Worm (Caenorhabditis elegans) whole organism, dauer: ENCODE results near the gene Y67D8C.9.
"Not testable (repeated sequence)": the region's sequence is repeated elsewhere in the genome, so short reads cannot be mapped to it uniquely, and the experiment has no call there.

Experiments
- unc-62 ChIP-seq: sonication (generic microtip); optimal IDR thresholded peaks from 2 replicates; lab custom pipeline; 2017; ENCODE audit warnings: missing biosample characterization, missing genetic modification reagents, missing genetic modification characterization

The Y67D8C.9 gene

ce11 chrIV:3069619-3070260 is 17.0 kb downstream of the Y67D8C.9 start, which contains the start of gene cpg-9:
Gene cpg-9 (minus strand): TSS chrIV:3070210.
- TF ChIP-seq unc-62 (GFP tag; lab: Kevin White, UChicago): no peak

DNA sequence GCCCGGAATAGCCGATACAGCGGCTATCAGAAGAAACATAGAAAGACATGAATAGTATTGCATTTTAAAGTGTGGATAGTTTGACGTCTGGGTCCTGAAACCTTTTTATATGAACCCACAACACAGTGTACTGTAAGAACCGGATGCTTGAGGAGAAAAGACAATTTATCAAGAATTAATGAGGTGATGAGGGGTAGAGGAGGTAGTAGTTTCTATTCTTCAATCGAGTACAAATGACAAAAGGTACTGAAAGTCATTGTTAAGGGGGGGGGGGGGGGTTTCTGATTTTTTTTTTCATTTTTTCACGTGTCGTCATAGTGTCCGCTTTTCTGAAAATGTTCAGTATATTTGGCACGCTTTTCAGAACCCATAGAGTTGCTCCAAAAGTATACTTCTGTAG is 19.9 kb downstream of the Y67D8C.9 start, which contains the start of gene Y67D8C.7:
TSS of gene Y67D8C.7 (minus strand) at position 101 of the 400 bp plus-strand sequence.
- no peak for TF ChIP-seq unc-62 (GFP tag; lab: Kevin White, UChicago)

- TF ChIP-seq unc-62 (GFP tag; lab: Kevin White, UChicago): no peak
Measured at ce11 chrIV:3062936-3063439, 23.7 kb downstream of the Y67D8C.9 start, which contains the start of gene Y67D8C.6. Gene Y67D8C.6 (minus strand): TSS chrIV:3063389.

DNA sequence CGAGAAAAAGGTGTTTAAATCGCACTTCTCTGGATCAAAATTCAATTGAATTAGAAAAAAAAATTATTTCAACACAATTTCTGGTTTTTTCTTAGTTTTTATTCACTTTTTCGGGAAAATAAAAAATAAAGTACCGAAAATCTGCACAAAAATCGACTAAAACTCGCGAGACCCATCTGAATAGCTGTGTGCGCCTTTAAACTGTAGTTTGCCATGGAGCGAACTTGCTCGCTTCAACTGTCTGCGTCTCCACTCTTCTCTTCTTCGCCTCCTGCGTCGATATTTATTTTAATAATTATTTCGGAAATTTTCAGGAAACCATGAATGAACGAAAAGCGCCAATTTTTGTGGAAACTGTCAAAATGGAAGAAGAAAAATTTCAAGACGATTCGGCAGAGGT is 30.9 kb downstream of the Y67D8C.9 start:
- TF ChIP-seq unc-62 (GFP tag; lab: Kevin White, UChicago): no peak

ce11 chrIV:3055320-3055719 is 31.4 kb downstream of the Y67D8C.9 start:
- no peak for TF ChIP-seq unc-62 (GFP tag; lab: Kevin White, UChicago)

ce11 chrIV:3053428-3053827 is 33.3 kb downstream of the Y67D8C.9 start, which contains the start of gene ivph-3:
Gene ivph-3 (plus strand): TSS chrIV:3053728.
- no peak for TF ChIP-seq unc-62 (GFP tag; lab: Kevin White, UChicago)

DNA sequence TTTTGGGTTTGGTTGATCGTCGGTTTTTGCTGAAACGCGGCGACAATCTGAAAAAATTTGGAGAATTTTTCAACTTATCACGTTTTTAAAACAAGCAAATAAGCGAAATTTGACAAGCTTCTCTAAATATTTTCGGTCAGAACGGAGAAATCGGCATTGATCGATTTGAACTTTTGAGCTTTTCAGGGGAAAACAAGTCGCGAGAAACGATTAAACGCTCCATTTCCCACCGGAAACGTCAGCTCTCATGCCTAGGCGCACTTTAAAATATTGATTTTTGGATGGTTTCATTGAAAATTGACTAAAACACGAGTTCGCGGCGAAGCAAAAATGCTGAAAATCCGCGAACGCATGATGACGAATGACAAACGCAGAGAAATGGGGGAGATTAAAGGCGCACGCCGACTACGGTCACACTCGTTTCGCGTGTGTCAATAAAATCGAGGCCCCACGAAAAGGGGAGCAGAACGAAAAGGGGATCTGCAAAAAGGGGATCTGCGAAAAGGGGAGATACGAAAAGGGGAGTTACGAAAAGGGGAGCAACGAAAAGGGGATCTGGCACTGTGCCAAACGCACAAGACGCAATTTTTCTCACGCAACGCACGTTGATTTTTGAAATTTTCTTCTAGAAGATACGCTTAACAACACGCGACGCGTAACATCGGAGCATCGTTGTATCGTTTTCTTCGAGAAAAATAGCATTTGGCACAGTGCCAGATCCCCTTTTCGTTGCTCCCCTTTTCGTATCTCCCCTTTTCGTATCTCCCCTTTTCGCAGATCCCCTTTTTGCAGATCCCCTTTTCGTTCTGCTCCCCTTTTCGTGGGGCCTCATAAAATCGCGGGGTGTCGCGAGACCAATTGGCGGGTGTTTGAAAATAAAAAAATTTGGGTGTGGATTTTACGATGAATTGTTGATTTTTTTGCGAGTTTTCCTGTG is 36.4 kb downstream of the Y67D8C.9 start, which contains the start of gene eel-1:
TSS of gene eel-1 (minus strand) at position 51 of the 937 bp plus-strand sequence.
- not testable (repeated sequence) for TF ChIP-seq unc-62 (GFP tag; lab: Kevin White, UChicago)

DNA sequence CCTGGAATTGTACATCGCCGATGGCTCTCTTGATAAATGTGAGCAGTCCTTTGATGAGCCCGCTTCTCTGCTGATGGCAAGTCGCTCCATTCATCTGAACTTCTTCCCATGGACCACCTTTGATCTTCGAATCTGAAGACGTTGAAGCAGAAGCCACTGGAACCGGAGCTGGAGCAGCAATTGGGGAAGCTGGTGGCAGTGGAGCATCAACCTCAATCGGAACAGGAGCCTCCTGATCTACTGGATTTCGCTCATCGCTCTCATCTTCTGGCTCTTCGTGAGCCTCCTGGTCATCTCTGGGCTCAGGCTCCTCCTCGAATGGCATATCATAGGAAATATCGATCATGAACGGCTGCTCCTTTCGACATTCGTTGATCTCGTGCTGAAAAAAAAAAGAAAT is 39.8 kb downstream of the Y67D8C.9 start:
- no peak for TF ChIP-seq unc-62 (GFP tag; lab: Kevin White, UChicago)

ce11 chrIV:3046009-3046408 is 40.7 kb downstream of the Y67D8C.9 start:
- TF ChIP-seq unc-62 (GFP tag; lab: Kevin White, UChicago): no peak

DNA sequence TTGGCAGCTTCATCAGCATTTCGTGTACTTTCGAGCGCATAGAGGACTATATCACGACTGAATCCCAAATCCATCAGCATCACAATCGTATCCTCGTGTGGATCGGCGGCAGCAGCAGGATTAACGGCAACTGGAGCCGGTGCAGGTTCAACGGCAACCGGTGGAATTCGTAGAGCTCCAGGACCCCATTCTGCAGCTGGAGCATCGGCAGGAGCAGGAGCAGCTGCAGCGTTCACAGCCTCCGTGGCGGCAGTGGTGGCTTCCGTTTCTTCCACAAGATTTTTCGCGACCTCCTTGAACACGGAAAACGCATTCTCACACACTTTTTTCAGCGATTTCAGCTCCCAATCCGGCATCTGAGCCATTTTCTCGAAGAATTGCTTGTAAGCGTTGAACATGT is 42.6 kb downstream of the Y67D8C.9 start:
- no peak for TF ChIP-seq unc-62 (GFP tag; lab: Kevin White, UChicago)

DNA sequence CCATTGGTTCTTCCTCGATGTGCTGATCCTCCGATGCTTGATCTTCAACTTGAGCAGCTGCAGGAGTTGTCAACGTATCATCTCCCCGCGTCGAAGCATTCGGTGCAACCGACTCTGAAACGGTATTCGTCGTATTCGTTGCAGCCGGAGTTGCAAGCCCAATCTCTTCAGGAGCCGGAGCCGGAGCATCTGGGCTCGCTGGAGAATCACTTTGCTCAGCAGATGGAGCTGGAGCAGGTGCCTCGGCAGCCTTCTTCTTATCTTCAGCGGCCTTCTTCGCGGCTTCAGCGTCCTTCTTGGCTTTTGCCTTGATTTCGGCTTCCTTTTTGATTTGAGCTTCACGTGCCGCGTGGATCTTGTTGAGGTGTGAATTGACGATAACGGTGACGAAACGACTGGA is 48.0 kb downstream of the Y67D8C.9 start:
- TF ChIP-seq unc-62 (GFP tag; lab: Kevin White, UChicago): no peak

- no peak for TF ChIP-seq unc-62 (GFP tag; lab: Kevin White, UChicago)
Measured at ce11 chrIV:3037932-3038331, 48.8 kb downstream of the Y67D8C.9 start.

ce11 chrIV:3035375-3035774 is 51.4 kb downstream of the Y67D8C.9 start:
- TF ChIP-seq unc-62 (GFP tag; lab: Kevin White, UChicago): no peak

DNA sequence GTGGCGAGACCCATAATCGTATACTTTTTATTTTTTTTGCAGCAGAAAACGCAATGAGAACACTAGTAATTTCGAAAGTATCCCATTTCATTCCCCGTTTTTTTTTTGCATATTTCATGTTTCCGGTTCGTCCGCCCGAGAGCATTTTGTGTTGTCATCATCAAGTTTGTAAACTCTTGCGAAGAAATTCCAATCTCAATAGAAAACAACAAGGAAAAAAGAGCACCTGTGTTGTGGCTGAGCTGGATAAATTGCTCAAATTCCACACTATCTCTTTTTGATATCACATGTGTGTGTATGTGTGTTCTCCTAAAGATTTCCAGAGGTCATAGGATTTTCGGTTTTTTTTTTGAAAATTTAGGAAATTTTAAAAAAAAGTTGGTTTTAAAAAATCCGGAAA is 54.7 kb downstream of the Y67D8C.9 start:
- TF ChIP-seq unc-62 (GFP tag; lab: Kevin White, UChicago): no peak

DNA sequence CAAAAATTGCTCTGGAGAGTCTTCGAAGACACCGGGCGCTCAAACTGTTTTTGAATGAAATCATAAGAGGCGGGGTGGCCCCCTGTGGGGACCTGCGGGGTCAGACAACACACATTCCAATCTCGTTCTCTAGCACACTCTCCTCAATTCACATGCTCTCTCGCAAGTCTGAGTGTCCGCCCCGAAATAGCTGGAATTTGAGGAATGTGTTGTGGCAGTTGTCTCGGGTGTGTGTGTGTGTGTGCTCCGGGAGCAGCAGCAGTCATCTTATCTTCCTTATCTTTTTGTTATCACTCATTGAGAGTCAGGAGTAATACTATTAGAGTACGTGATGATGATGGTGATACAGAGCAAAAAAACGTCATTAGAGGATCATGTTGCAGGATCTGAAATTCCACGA is 56.8 kb downstream of the Y67D8C.9 start:
- no peak for TF ChIP-seq unc-62 (GFP tag; lab: Kevin White, UChicago)

DNA sequence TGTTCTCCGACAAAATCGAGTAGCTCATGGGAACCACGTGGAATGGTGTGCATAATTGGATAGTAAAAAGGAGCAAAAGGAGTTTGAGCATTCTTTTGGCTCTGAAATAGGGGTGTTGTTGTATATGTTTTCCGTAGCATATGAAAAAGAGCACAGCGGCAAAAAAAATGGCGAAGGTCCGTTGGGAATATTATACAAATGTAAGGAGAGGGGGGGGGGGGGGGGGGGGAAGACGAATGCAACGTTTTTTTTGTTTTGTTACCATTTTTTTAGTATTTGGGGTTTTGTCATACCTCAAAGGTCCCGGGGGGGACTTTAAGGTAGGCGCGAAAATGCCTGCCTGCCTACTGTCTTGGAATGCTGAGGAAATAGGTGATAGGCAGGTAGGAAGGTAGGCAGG is 57.9 kb downstream of the Y67D8C.9 start, which contains the start of gene ndnf-1:
TSS of gene ndnf-1 (minus strand) at position 101 of the 400 bp plus-strand sequence.
- TF ChIP-seq unc-62 (GFP tag; lab: Kevin White, UChicago): no peak
